Fruit fly (Drosophila melanogaster) ovary, adult (tissue): ENCODE data around the gene CG7332.

Source experiments
- CG17801 ChIP-seq: fragments of 200-800 bp; optimal IDR thresholded peaks from 2 replicates; lab custom pipeline; 2019; ENCODE audit warnings: missing biosample characterization, mild to moderate bottlenecking, missing genetic modification characterization, moderate library complexity; ENCODE audit not compliant: partially characterized antibody

CG7332 gene

dm6 chrX:18883999-18884671 is at the start of gene CG7332:
Gene CG7332, plus strand, starts transcription at chrX:18884513.
- no peak for TF ChIP-seq CG17801

- TF ChIP-seq CG17801: no peak
Measured at dm6 chrX:18835003-18835402, 49.3 kb upstream of the CG7332 start.

DNA sequence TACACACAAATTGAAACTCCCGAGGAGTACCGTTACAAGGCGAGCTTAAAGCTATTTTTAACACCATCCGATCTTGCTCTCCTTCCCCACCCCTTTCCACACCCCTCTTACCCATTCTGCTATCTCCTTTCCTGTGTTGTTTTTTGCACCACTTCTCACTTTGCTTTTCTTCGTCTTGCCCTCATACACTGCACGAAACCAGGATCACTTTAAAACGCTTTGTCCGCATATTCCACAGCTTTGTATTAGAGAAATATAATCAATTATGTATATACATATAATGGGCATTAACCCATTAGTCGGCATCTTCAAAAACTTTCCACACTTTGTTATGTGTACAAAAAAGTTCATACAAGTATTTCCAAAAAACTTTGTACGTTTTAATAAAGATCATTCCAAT is 48.8 kb upstream of the CG7332 start:
- no peak for TF ChIP-seq CG17801

dm6 chrX:18836315-18836714 is 48.0 kb upstream of the CG7332 start:
- no peak for TF ChIP-seq CG17801

- no peak for TF ChIP-seq CG17801
Measured at dm6 chrX:18837046-18837445, 47.3 kb upstream of the CG7332 start.

dm6 chrX:18838470-18838869 is 45.8 kb upstream of the CG7332 start:
- no peak for TF ChIP-seq CG17801

DNA sequence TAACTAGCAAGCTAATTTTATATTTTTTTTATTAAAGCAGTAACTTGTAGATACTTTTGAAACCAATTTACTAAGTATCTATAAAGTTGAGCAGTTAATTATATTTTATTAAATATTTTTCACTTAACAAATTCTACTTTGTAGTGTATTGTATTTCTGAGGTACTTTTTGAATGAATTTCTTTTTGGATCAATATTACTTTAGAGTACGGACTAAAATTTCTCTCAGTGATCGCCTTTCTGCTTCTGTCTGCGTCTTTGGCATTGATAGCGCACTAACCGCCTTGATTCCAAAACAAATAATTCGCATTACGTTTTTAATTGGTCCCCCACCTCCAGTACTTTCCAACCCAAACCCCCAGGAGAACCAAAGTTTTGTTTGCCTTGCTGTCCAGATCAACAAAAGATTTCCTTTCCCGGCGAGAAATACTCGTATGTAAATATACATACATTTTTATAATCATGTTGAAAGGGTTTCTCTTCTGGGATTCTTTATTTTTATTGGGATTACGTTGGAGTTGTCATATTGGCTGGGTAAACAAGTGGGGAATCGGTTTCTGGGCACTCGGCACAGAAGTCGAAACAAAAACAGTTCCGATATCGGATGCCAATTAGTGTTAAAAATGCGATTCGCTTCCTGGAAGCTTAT is 45.3 kb upstream of the CG7332 start:
- no peak for TF ChIP-seq CG17801

dm6 chrX:18843229-18844033 is 40.9 kb upstream of the CG7332 start, which contains the start of gene htk:
Gene htk, plus strand, starts transcription at chrX:18843663.
- peak; percentile 47 for TF ChIP-seq CG17801

DNA sequence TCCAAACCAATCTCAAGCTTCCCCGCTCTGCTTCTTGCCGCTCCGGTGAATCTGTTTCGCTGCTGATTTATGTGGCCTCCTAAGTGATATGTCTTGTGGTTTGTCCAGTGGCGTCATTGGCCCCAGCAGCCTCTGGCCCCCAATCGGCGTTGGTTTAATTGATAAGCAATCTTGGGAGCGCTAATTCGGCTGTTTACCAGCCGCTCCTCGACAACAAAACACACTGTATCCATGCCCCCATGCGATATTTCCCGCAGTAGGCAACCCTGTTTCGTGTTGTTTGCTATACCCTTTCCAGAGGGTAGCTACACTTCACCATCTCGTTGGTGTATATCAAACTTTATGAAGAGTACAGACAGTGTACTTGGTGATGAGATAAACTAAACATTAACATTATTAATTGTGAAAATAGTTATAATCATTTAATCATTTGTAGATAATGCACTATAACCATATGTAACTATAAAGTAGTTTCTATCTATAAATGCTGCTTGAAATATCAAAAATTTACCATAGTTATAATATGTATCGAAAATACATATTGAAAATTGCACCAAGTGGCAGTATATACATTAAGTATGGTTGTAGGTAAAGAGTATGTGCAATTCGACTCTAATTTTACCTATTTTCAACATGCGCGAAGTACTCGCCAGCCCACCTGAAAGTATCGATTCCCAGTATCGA is 35.8 kb upstream of the CG7332 start, which contains the start of gene shop:
TSS of gene shop (minus strand) at position 229 of the 684 bp plus-strand sequence.
- peak; percentile 59 for TF ChIP-seq CG17801

dm6 chrX:18849022-18849368 is 35.3 kb upstream of the CG7332 start:
- TF ChIP-seq CG17801: no peak

DNA sequence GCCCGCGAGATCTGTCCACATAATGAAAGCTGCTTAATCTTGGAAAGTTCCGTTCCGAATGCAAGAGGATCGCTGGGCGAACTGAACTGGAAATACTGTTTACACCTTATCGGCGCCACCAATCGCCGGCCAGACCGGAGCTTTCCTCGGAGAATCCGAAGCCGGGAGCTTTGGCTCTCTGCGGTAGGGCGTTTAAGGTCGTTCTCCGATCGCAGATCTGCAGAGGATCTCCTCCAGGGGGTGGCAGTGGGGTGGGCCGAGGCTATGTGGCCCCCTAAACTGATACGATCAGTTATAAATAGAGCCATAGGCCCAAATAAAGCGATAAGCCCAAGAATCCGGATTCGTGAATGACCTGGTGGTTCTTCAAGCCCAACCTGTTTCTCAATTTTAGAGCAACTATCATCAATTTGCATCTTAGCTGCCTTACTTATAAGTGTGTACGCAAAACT is 26.9 kb upstream of the CG7332 start, which contains the start of gene CG7322:
TSS of gene CG7322 (minus strand) at position 402 of the 452 bp plus-strand sequence.
- no peak for TF ChIP-seq CG17801

DNA sequence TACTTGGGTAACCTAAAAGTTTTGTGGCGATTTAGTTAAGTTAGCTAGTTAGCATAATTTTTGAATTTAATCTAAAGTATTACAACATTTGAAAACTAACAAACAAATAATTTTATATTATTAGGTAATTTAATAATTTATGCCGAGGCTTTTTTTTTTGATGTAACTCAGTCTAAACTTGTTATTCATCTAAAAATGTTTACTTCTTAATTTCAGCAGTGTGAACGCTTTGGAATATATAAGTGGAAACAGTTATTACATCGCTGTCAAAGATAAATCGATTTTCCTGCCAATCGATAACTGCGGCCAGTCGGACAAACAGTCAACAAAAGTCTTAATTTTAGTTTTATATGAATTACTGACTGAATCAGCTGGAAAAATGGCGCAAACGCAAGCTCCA is 26.4 kb upstream of the CG7332 start, which contains the start of gene Usp39:
TSS of gene Usp39 (plus strand) at position 288 of the 400 bp plus-strand sequence.
- TF ChIP-seq CG17801: no peak

DNA sequence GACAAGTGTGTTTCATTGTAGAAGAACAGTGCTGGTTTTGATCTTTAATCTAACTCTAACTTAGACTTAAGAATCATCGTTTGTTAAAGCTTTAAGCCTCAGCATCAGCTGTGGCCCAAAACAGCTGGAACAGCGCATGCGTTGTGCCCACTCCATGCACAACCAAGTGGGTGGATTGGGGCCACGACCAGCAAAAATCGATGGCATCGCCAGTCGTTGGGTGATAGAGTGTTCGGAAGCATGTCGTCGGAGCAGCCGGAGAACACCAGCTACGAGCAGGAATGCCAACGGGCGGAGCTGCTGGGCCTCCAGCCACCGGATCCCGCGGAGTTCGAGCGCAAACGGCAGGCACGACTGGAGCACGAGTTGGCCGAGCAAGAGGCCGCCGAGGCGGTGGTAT is 24.2 kb upstream of the CG7332 start, which contains the start of gene CG32544:
TSS of gene CG32544 (plus strand) at position 211 of the 400 bp plus-strand sequence.
- TF ChIP-seq CG17801: no peak

DNA sequence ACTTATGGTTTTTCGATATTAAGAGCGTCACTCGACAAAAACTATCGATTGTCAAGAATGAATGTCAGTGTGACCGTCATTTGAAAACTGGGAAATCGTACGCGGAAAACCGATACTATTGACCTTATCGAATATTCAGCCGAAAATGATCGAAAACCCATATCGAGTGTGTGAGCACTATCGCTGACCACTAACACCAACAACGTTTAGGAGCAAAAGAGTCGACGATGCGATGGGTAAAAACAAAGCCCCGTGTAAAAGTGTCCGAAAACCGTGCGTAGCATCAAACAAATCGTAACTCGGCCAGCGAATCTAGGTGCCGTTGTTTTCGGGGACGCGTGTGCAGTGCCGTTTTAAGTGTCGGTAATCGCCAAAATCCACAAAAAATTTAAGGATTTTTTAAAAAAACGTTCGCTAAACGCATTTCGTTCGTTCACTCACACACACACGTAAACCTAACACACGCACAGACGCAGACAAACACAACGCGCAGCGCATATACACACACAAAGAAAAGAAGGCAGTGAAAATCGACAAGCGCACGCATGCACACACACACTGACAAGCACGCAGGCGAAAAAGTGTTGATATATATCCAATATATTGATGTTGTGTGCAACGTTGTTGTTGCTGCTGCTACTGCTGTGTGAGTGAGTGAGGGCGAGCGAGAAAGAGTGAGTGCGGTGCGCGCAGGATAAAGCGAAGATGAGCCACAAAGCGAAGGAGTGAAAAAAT is 20.4 kb upstream of the CG7332 start, which contains the start of the genes CG7326 and Dora:
TSS of gene CG7326 (minus strand) at position 29 of the 735 bp plus-strand sequence.
TSS of gene Dora (plus strand) at position 203 of the 735 bp plus-strand sequence.
- peak; percentile 56 for TF ChIP-seq CG17801
